Worm (Caenorhabditis elegans): ENCODE measurements around the gene frk-1.

frk-1 gene

ce11 chrIV:10075034-10075510 is 32.1 kb downstream of the frk-1 start, which contains the start of the genes ttbk-4 and W01B6.4:
Gene ttbk-4 (minus strand): TSS chrIV:10075134.
Gene W01B6.4 (plus strand): TSS chrIV:10075460.
- TF ChIP-seq sox-2 (GFP tag; IDR thresholded peaks at IDR 0.05) (no peak), elt-4 (tag; optimal IDR thresholded peaks at IDR 0.05) (no peak), ceh-14 (tag; optimal IDR thresholded peaks at IDR 0.05) (no peak), unc-3 (GFP tag; conservative IDR thresholded peaks at IDR 0.05) (no peak), unc-3 (tag; optimal IDR thresholded peaks at IDR 0.05) (no peak), ceh-31 (tag; optimal IDR thresholded peaks at IDR 0.05) (no peak), elt-2 (tag; optimal IDR thresholded peaks at IDR 0.05) (no peak), pros-1 (tag; optimal IDR thresholded peaks at IDR 0.05) (no peak), pha-2 (tag; optimal IDR thresholded peaks at IDR 0.05) (no peak), ceh-24 (tag; optimal IDR thresholded peaks at IDR 0.05) (no peak), unc-42 (tag; optimal IDR thresholded peaks at IDR 0.05) (no peak), dmd-4 (tag; optimal IDR thresholded peaks at IDR 0.05; ENCODE audit: borderline replicate concordance) (no peak), lin-11 (tag; optimal IDR thresholded peaks at IDR 0.05) (no peak), ceh-34 (tag; optimal IDR thresholded peaks at IDR 0.05) (no peak)

ce11 chrIV:10075899-10076298 is 32.9 kb downstream of the frk-1 start, which contains the start of gene W01B6.5:
Gene W01B6.5 (plus strand): TSS chrIV:10076199.
- TF ChIP-seq fkh-6 (tag; optimal IDR thresholded peaks at IDR 0.05) (no peak), elt-2 (tag; optimal IDR thresholded peaks at IDR 0.05) (no peak), ceh-31 (tag; optimal IDR thresholded peaks at IDR 0.05) (no peak), ceh-18 (tag; optimal IDR thresholded peaks at IDR 0.05) (no peak), sdc-2 (tag; optimal IDR thresholded peaks at IDR 0.05) (no peak), dve-1 (tag; optimal IDR thresholded peaks at IDR 0.05) (no peak), lin-11 (tag; optimal IDR thresholded peaks at IDR 0.05) (no peak), ceh-24 (tag; optimal IDR thresholded peaks at IDR 0.05) (no peak), ceh-6 (GFP tag; optimal IDR thresholded peaks at IDR 0.05) (no peak), gmeb-2 (tag; optimal IDR thresholded peaks at IDR 0.05) (no peak), pha-2 (tag; optimal IDR thresholded peaks at IDR 0.05) (no peak), sox-4 (tag; optimal IDR thresholded peaks at IDR 0.05) (no peak), eyg-1 (tag; optimal IDR thresholded peaks at IDR 0.05) (no peak), elt-4 (tag; optimal IDR thresholded peaks at IDR 0.05) (no peak), ttx-3 (tag; optimal IDR thresholded peaks at IDR 0.05) (no peak), fkh-10 (GFP tag; optimal IDR thresholded peaks at IDR 0.05) (no peak), ceh-19 (GFP tag; optimal IDR thresholded peaks at IDR 0.05) (no peak)

ce11 chrIV:10078003-10078402 is 35.0 kb downstream of the frk-1 start:
- no peak for TF ChIP-seq nfya-1 (tag; optimal IDR thresholded peaks at IDR 0.05)
- no peak for TF ChIP-seq pha-2 (tag; optimal IDR thresholded peaks at IDR 0.05)
- TF ChIP-seq tbx-7 (tag; optimal IDR thresholded peaks at IDR 0.05), result no peak
- TF ChIP-seq hlh-15 (tag; optimal IDR thresholded peaks at IDR 0.05), result no peak

- TF ChIP-seq unc-42 (tag; optimal IDR thresholded peaks at IDR 0.05), result no peak
- no peak for TF ChIP-seq hlh-13 (GFP tag; optimal IDR thresholded peaks at IDR 0.05)
- TF ChIP-seq ceh-48 (tag; optimal IDR thresholded peaks at IDR 0.05), result no peak
- no peak for TF ChIP-seq ceh-30 (tag; optimal IDR thresholded peaks at IDR 0.05)
- TF ChIP-seq hlh-6 (tag; optimal IDR thresholded peaks at IDR 0.05), result no peak
- TF ChIP-seq elt-2 (tag; optimal IDR thresholded peaks at IDR 0.05), result no peak
- no peak for TF ChIP-seq fax-1 (tag; optimal IDR thresholded peaks at IDR 0.05)
- TF ChIP-seq unc-86 (tag; optimal IDR thresholded peaks at IDR 0.05), result no peak
- no peak for TF ChIP-seq nhr-232 (tag; optimal IDR thresholded peaks at IDR 0.05)
- no peak for TF ChIP-seq ceh-22 (tag; optimal IDR thresholded peaks at IDR 0.05)
- no peak for TF ChIP-seq unc-3 (GFP tag; conservative IDR thresholded peaks at IDR 0.05)
- no peak for TF ChIP-seq unc-3 (tag; optimal IDR thresholded peaks at IDR 0.05)
- no peak for TF ChIP-seq ceh-24 (tag; optimal IDR thresholded peaks at IDR 0.05)
Measured at ce11 chrIV:10080816-10081215, 37.8 kb downstream of the frk-1 start, which contains the start of gene W01B6.6. Gene W01B6.6 (plus strand): TSS chrIV:10081116.

All from whole organism, late embryonic.